Worm (Caenorhabditis elegans) whole organism, L3 larva: ENCODE measurements around the gene sqv-7.
"Not testable (repeated sequence)": the region's sequence is repeated elsewhere in the genome, so short reads cannot be mapped to it uniquely, and the experiment has no call there.

ENCODE experiments used
- aly-2 ChIP-seq: fragments of 150-350 bp; optimal IDR thresholded peaks from 2 replicates; lab custom pipeline; 2014; ENCODE audit warnings: missing biosample characterization, missing genetic modification characterization
- ceh-16 ChIP-seq: sonication (generic microtip); optimal IDR thresholded peaks from 2 replicates; lab custom pipeline; 2017; ENCODE audit warnings: missing biosample characterization, missing genetic modification characterization
- ceh-82 ChIP-seq: fragments of 150-350 bp; optimal IDR thresholded peaks from 2 replicates; lab custom pipeline; 2014; ENCODE audit warnings: missing biosample characterization, missing genetic modification characterization
- ceh-9 ChIP-seq: sonication (generic microtip); optimal IDR thresholded peaks from 2 replicates; lab custom pipeline; 2018; ENCODE audit warnings: missing biosample characterization, missing genetic modification characterization
- daf-12 ChIP-seq: fragments of 150-350 bp; optimal IDR thresholded peaks from 2 replicates; lab custom pipeline; 2014; ENCODE audit warnings: missing biosample characterization, missing genetic modification reagents, missing genetic modification characterization
- egl-27 ChIP-seq: sonication (generic microtip); optimal IDR thresholded peaks from 4 replicates; lab custom pipeline; 2017; ENCODE audit warnings: missing biosample characterization, missing genetic modification reagents, missing genetic modification characterization
- egl-5 ChIP-seq: fragments of 150-350 bp; optimal IDR thresholded peaks from 2 replicates; lab custom pipeline; 2017; ENCODE audit warnings: missing biosample characterization, missing genetic modification reagents, missing genetic modification characterization, inconsistent platforms
- elt-1 ChIP-seq: fragments of 150-350 bp; optimal IDR thresholded peaks from 2 replicates; lab custom pipeline; 2014; ENCODE audit warnings: missing biosample characterization, missing genetic modification characterization
- elt-2 ChIP-seq: sonication (generic microtip); optimal IDR thresholded peaks from 2 replicates; lab custom pipeline; 2016; ENCODE audit warnings: missing genetic modification reagents, mild to moderate bottlenecking, missing genetic modification characterization, missing compliant biosample characterization
- elt-3 ChIP-seq, 3 experiments: fragments of 150-350 bp in 1 of 3; sonication (generic microtip) in 2 of 3; optimal IDR thresholded peaks; 2 replicates in 2 of 3; 4 replicates in 1 of 3; lab custom pipeline; 2014 to 2017; ENCODE audit warnings: missing biosample characterization in 3 of 3, missing genetic modification characterization in 3 of 3
- eor-1 ChIP-seq, 2 experiments: fragments of 150-350 bp; optimal IDR thresholded peaks; 2 replicates each; lab custom pipeline; 2014 to 2018; ENCODE audit warnings: missing biosample characterization in 2 of 2, missing genetic modification characterization in 2 of 2
- fkh-10 ChIP-seq: sonication (generic microtip); optimal IDR thresholded peaks from 2 replicates; lab custom pipeline; 2017; ENCODE audit warnings: missing biosample characterization, missing genetic modification reagents, missing genetic modification characterization
- fkh-2 ChIP-seq: fragments of 150-350 bp; optimal IDR thresholded peaks from 2 replicates; lab custom pipeline; 2014; ENCODE audit warnings: missing biosample characterization, missing genetic modification reagents, missing genetic modification characterization
- hmg-11 ChIP-seq: sonication (generic microtip); optimal IDR thresholded peaks from 2 replicates; lab custom pipeline; 2016; ENCODE audit warnings: missing genetic modification characterization, missing compliant biosample characterization
- jun-1 ChIP-seq: fragments of 150-350 bp; optimal IDR thresholded peaks from 2 replicates; lab custom pipeline; 2014; ENCODE audit warnings: missing biosample characterization, missing genetic modification reagents, missing genetic modification characterization
- lin-15B ChIP-seq: fragments of 150-350 bp; optimal IDR thresholded peaks from 2 replicates; lab custom pipeline; 2014; ENCODE audit warnings: missing biosample characterization, missing genetic modification characterization
- lin-39 ChIP-seq: fragments of 150-350 bp; optimal IDR thresholded peaks from 2 replicates; lab custom pipeline; 2018; ENCODE audit warnings: missing biosample characterization, missing genetic modification reagents, missing genetic modification characterization
- lsy-12 ChIP-seq: sonication (generic microtip); optimal IDR thresholded peaks from 2 replicates; lab custom pipeline; 2016; ENCODE audit warnings: mild to moderate bottlenecking, missing genetic modification characterization, missing compliant biosample characterization
- mdl-1 ChIP-seq: fragments of 150-350 bp; optimal IDR thresholded peaks from 2 replicates; lab custom pipeline; 2014; ENCODE audit warnings: missing biosample characterization, missing genetic modification characterization
- nfya-1 ChIP-seq: sonication (generic microtip); optimal IDR thresholded peaks from 2 replicates; lab custom pipeline; 2017; ENCODE audit warnings: missing genetic modification characterization, mild to moderate bottlenecking, missing compliant biosample characterization, antibody characterized with exemption, moderate library complexity; ENCODE audit not compliant: insufficient read depth
- nhr-11 ChIP-seq: fragments of 150-350 bp; optimal IDR thresholded peaks from 2 replicates; lab custom pipeline; 2014; ENCODE audit warnings: missing biosample characterization, missing genetic modification characterization
- nhr-12 ChIP-seq: fragments of 150-350 bp; optimal IDR thresholded peaks from 2 replicates; lab custom pipeline; 2014; ENCODE audit warnings: missing biosample characterization, missing genetic modification characterization
- nhr-23 ChIP-seq: fragments of 150-350 bp; optimal IDR thresholded peaks from 2 replicates; lab custom pipeline; 2014; ENCODE audit warnings: missing biosample characterization, missing genetic modification reagents, missing genetic modification characterization
- nhr-25 ChIP-seq: sonication (generic microtip); optimal IDR thresholded peaks from 2 replicates; lab custom pipeline; 2017; ENCODE audit warnings: missing biosample characterization, missing genetic modification characterization
- nhr-28 ChIP-seq: fragments of 150-350 bp; optimal IDR thresholded peaks from 2 replicates; lab custom pipeline; 2014; ENCODE audit warnings: missing biosample characterization, missing genetic modification characterization
- nhr-43 ChIP-seq: sonication (generic microtip); optimal IDR thresholded peaks from 2 replicates; lab custom pipeline; 2016; ENCODE audit warnings: mild to moderate bottlenecking, missing genetic modification characterization, missing compliant biosample characterization; ENCODE audit not compliant: poor library complexity, severe bottlenecking
- nhr-67 ChIP-seq: fragments of 150-350 bp; optimal IDR thresholded peaks from 2 replicates; lab custom pipeline; 2014; ENCODE audit warnings: missing biosample characterization, missing genetic modification characterization
- nhr-76 ChIP-seq: fragments of 150-350 bp; sonication (generic microtip); optimal IDR thresholded peaks from 5 replicates; lab custom pipeline; 2014; ENCODE audit warnings: missing biosample characterization, missing genetic modification characterization
- nhr-77 ChIP-seq: fragments of 150-350 bp; optimal IDR thresholded peaks from 2 replicates; lab custom pipeline; 2014; ENCODE audit warnings: missing biosample characterization, missing genetic modification characterization
- pha-4 ChIP-seq: fragments of 150-350 bp; optimal IDR thresholded peaks from 2 replicates; lab custom pipeline; 2014; ENCODE audit warnings: missing biosample characterization, missing genetic modification reagents, missing genetic modification characterization
- sea-2 ChIP-seq: fragments of 150-350 bp; sonication (generic microtip); optimal IDR thresholded peaks from 4 replicates; lab custom pipeline; 2014; ENCODE audit warnings: missing biosample characterization, missing genetic modification reagents, missing genetic modification characterization
- skn-1 ChIP-seq: fragments of 150-350 bp; optimal IDR thresholded peaks from 2 replicates; lab custom pipeline; 2014; ENCODE audit warnings: missing biosample characterization, missing genetic modification characterization
- snpc-4 ChIP-seq: fragments of 150-350 bp; optimal IDR thresholded peaks from 2 replicates; lab custom pipeline; 2014; ENCODE audit warnings: missing biosample characterization, missing genetic modification characterization
- tbx-2 ChIP-seq: sonication (generic microtip); optimal IDR thresholded peaks from 2 replicates; lab custom pipeline; 2016; ENCODE audit warnings: mild to moderate bottlenecking, missing genetic modification characterization, missing compliant biosample characterization
- unc-39 ChIP-seq: sonication (generic microtip); optimal IDR thresholded peaks from 4 replicates; lab custom pipeline; 2017; ENCODE audit warnings: missing biosample characterization, missing genetic modification characterization
- unc-62 ChIP-seq: fragments of 150-350 bp; sonication (generic microtip); optimal IDR thresholded peaks from 4 replicates; lab custom pipeline; 2014; ENCODE audit warnings: missing biosample characterization, missing genetic modification reagents, missing genetic modification characterization
- zag-1 ChIP-seq: fragments of 150-350 bp; optimal IDR thresholded peaks from 2 replicates; lab custom pipeline; 2014; ENCODE audit warnings: missing biosample characterization, missing genetic modification characterization
- ztf-4 ChIP-seq: fragments of 150-350 bp; optimal IDR thresholded peaks from 2 replicates; lab custom pipeline; 2014; ENCODE audit warnings: missing biosample characterization, missing genetic modification characterization

The sqv-7 gene

ce11 chrII:6989830-6990287 lies 22.6 kb downstream of the sqv-7 start, which contains the start of gene C15F1.1:
Gene C15F1.1 (plus strand): TSS chrII:6989880.
- TF ChIP-seq zag-1 (tag; lab: Kevin White, UChicago) (no peak), snpc-4 (tag; lab: Kevin White, UChicago) (peak; percentile 77)

ce11 chrII:6979646-6980045 lies 32.8 kb downstream of the sqv-7 start, which contains the start of gene C15F1.2:
Gene C15F1.2 (plus strand): TSS chrII:6979953.
- TF ChIP-seq fkh-10 (GFP tag; lab: Kevin White, UChicago) (no peak), jun-1 (tag; lab: Kevin White, UChicago) (no peak), ceh-82 (tag; lab: Kevin White, UChicago) (no peak), nhr-77 (tag; lab: Kevin White, UChicago) (no peak), eor-1 (tag; optimal IDR thresholded peaks at IDR 0.05; lab: Kevin White, UChicago) (no peak), nhr-76 (tag; lab: Kevin White, UChicago) (no peak), snpc-4 (tag; lab: Kevin White, UChicago) (no peak)

DNA sequence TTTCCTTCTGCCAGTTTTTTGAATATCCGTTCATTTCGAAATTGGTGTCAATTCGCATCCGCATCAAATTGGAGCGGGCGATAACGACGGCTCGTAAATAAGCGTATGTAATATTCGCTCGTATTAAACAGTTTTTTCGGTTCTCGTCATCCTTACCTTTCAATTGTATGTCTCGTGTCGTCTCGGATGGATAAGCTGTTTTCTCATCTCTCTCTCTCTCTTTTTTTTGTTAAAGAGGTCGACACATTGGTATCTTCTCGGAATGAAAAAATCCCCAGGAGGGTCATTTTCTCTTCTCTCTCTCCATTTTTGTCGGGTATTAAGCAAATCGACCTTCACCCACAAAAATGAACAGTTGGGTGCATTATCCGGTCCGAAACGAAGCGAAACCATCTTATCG lies 33.6 kb downstream of the sqv-7 start:
- TF ChIP-seq nhr-12 (tag; lab: Kevin White, UChicago), result no peak
- TF ChIP-seq elt-1 (tag; lab: Kevin White, UChicago), result no peak
- TF ChIP-seq nhr-23 (tag; lab: Kevin White, UChicago), result peak; percentile 73
- no peak for TF ChIP-seq nhr-11 (tag; lab: Kevin White, UChicago)
- no peak for TF ChIP-seq nhr-67 (tag; lab: Kevin White, UChicago)

ce11 chrII:6977732-6978131 lies 34.8 kb downstream of the sqv-7 start, which contains the start of gene C15F1.8:
Gene C15F1.8 (minus strand): TSS chrII:6977832.
- TF ChIP-seq aly-2 (tag; lab: Kevin White, UChicago); fkh-10 (GFP tag; lab: Kevin White, UChicago); pha-4 (tag; lab: Kevin White, UChicago): not testable (repeated sequence)

DNA sequence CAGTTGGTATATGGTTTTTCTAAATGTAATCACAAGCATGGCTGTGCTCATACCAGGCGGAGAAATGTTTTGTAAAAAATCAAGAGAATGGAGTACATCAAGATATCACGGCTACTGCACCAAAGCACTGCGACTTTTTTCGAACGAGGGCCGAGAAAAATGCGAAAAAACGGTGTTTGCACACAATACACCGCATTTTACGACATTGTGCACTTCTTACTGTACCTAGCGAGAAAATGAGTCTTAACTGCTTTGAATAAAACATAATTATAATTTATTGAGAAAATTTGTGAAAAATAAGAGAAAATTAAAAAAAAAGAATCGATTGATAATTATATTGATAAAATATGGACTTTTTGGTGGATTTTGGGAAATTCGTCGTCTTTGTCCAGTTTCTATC lies 36.8 kb downstream of the sqv-7 start:
- TF ChIP-seq fkh-2 (tag; lab: Kevin White, UChicago) (no peak), nhr-67 (tag; lab: Kevin White, UChicago) (no peak), elt-1 (tag; lab: Kevin White, UChicago) (no peak), hmg-11 (no peak), ceh-9 (tag; lab: Kevin White, UChicago) (no peak), tbx-2 (tag; lab: Kevin White, UChicago) (no peak), nhr-76 (tag; lab: Kevin White, UChicago) (no peak), unc-62 (GFP tag; lab: Kevin White, UChicago) (no peak), nhr-28 (tag; lab: Kevin White, UChicago) (no peak), skn-1 (tag; lab: Kevin White, UChicago) (no peak), elt-3 (tag; optimal IDR thresholded peaks at IDR 0.05; lab: Kevin White, UChicago) (no peak), mdl-1 (tag; lab: Kevin White, UChicago) (no peak), zag-1 (tag; lab: Kevin White, UChicago) (no peak), snpc-4 (tag; lab: Kevin White, UChicago) (no peak), daf-12 (no peak)

- TF ChIP-seq ceh-16 (no peak), ztf-4 (no peak), egl-5 (tag; lab: Kevin White, UChicago) (no peak), unc-62 (GFP tag; lab: Kevin White, UChicago) (no peak), hmg-11 (peak; percentile 43), elt-3 (tag; optimal IDR thresholded peaks at IDR 0.05; lab: Kevin White, UChicago) (no peak), lin-15B (tag; lab: Kevin White, UChicago) (peak; percentile 50), ceh-9 (tag; lab: Kevin White, UChicago) (no peak), lin-39 (tag; lab: Kevin White, UChicago) (no peak), tbx-2 (tag; lab: Kevin White, UChicago) (no peak), aly-2 (tag; lab: Kevin White, UChicago) (no peak), nhr-11 (tag; lab: Kevin White, UChicago) (no peak), elt-2 (tag; lab: Kevin White, UChicago) (no peak), nhr-28 (tag; lab: Kevin White, UChicago) (no peak), fkh-2 (tag; lab: Kevin White, UChicago) (no peak), pha-4 (tag; lab: Kevin White, UChicago) (peak; percentile 78), zag-1 (tag; lab: Kevin White, UChicago) (no peak), nhr-43 (tag; lab: Kevin White, UChicago) (no peak), unc-39 (tag; lab: Kevin White, UChicago) (no peak), sea-2 (no peak), nhr-23 (tag; lab: Kevin White, UChicago) (peak; percentile 1), ceh-82 (tag; lab: Kevin White, UChicago) (no peak), egl-27 (tag; lab: Kevin White, UChicago) (no peak), eor-1 (tag; optimal IDR thresholded peaks at IDR 0.05; lab: Kevin White, UChicago) (no peak), nhr-76 (tag; lab: Kevin White, UChicago) (no peak), jun-1 (tag; lab: Kevin White, UChicago) (no peak), nhr-25 (tag; lab: Kevin White, UChicago) (no peak), mdl-1 (tag; lab: Kevin White, UChicago) (no peak), nfya-1 (tag; lab: Kevin White, UChicago) (peak; percentile 79), skn-1 (tag; lab: Kevin White, UChicago) (peak; percentile 29), lsy-12 (tag; lab: Kevin White, UChicago) (no peak)
Measured at ce11 chrII:6974011-6974410, 38.5 kb downstream of the sqv-7 start.
